Worm (Caenorhabditis elegans) whole organism, L3 larva: ENCODE data around the gene cht-2.

Experiments
- R02D3.7 ChIP-seq: fragments of 150-350 bp; optimal IDR thresholded peaks from 2 replicates; lab custom pipeline; 2014; ENCODE audit warnings: missing biosample characterization, missing genetic modification characterization
- ZK546.5 ChIP-seq: sonication (generic microtip); optimal IDR thresholded peaks from 2 replicates; lab custom pipeline; 2017; ENCODE audit warnings: missing biosample characterization, missing genetic modification characterization
- aly-2 ChIP-seq: fragments of 150-350 bp; optimal IDR thresholded peaks from 2 replicates; lab custom pipeline; 2014; ENCODE audit warnings: missing biosample characterization, missing genetic modification characterization
- ama-1 ChIP-seq: fragments of 150-350 bp; optimal IDR thresholded peaks from 2 replicates; lab custom pipeline; 2018
- ceh-16 ChIP-seq: sonication (generic microtip); optimal IDR thresholded peaks from 2 replicates; lab custom pipeline; 2017; ENCODE audit warnings: missing biosample characterization, missing genetic modification characterization
- ceh-28 ChIP-seq: fragments of 150-350 bp; optimal IDR thresholded peaks from 2 replicates; lab custom pipeline; 2014; ENCODE audit warnings: missing biosample characterization, missing genetic modification reagents, missing genetic modification characterization
- ceh-82 ChIP-seq: fragments of 150-350 bp; optimal IDR thresholded peaks from 2 replicates; lab custom pipeline; 2014; ENCODE audit warnings: missing biosample characterization, missing genetic modification characterization
- ceh-9 ChIP-seq: sonication (generic microtip); optimal IDR thresholded peaks from 2 replicates; lab custom pipeline; 2018; ENCODE audit warnings: missing biosample characterization, missing genetic modification characterization
- egl-27 ChIP-seq: sonication (generic microtip); optimal IDR thresholded peaks from 4 replicates; lab custom pipeline; 2017; ENCODE audit warnings: missing biosample characterization, missing genetic modification reagents, missing genetic modification characterization
- egl-5 ChIP-seq: fragments of 150-350 bp; optimal IDR thresholded peaks from 2 replicates; lab custom pipeline; 2017; ENCODE audit warnings: missing biosample characterization, missing genetic modification reagents, missing genetic modification characterization, inconsistent platforms
- elt-1 ChIP-seq: fragments of 150-350 bp; optimal IDR thresholded peaks from 2 replicates; lab custom pipeline; 2014; ENCODE audit warnings: missing biosample characterization, missing genetic modification characterization
- elt-2 ChIP-seq: sonication (generic microtip); optimal IDR thresholded peaks from 2 replicates; lab custom pipeline; 2016; ENCODE audit warnings: missing genetic modification reagents, mild to moderate bottlenecking, missing genetic modification characterization, missing compliant biosample characterization
- elt-3 ChIP-seq, 3 experiments: fragments of 150-350 bp in 1 of 3; sonication (generic microtip) in 2 of 3; optimal IDR thresholded peaks; 2 replicates in 2 of 3; 4 replicates in 1 of 3; lab custom pipeline; 2014 to 2017; ENCODE audit warnings: missing biosample characterization in 3 of 3, missing genetic modification characterization in 3 of 3
- eor-1 ChIP-seq, 2 experiments: fragments of 150-350 bp; optimal IDR thresholded peaks; 2 replicates each; lab custom pipeline; 2014 to 2018; ENCODE audit warnings: missing biosample characterization in 2 of 2, missing genetic modification characterization in 2 of 2
- fkh-10 ChIP-seq: sonication (generic microtip); optimal IDR thresholded peaks from 2 replicates; lab custom pipeline; 2017; ENCODE audit warnings: missing biosample characterization, missing genetic modification reagents, missing genetic modification characterization
- fkh-2 ChIP-seq: fragments of 150-350 bp; optimal IDR thresholded peaks from 2 replicates; lab custom pipeline; 2014; ENCODE audit warnings: missing biosample characterization, missing genetic modification reagents, missing genetic modification characterization
- fos-1 ChIP-seq: fragments of 150-350 bp; optimal IDR thresholded peaks from 2 replicates; lab custom pipeline; 2014; ENCODE audit warnings: missing biosample characterization, missing genetic modification characterization
- hmg-11 ChIP-seq: sonication (generic microtip); optimal IDR thresholded peaks from 2 replicates; lab custom pipeline; 2016; ENCODE audit warnings: missing genetic modification characterization, missing compliant biosample characterization
- lin-15B ChIP-seq: fragments of 150-350 bp; optimal IDR thresholded peaks from 2 replicates; lab custom pipeline; 2014; ENCODE audit warnings: missing biosample characterization, missing genetic modification characterization
- lin-39 ChIP-seq: fragments of 150-350 bp; optimal IDR thresholded peaks from 2 replicates; lab custom pipeline; 2018; ENCODE audit warnings: missing biosample characterization, missing genetic modification reagents, missing genetic modification characterization
- lsy-12 ChIP-seq: sonication (generic microtip); optimal IDR thresholded peaks from 2 replicates; lab custom pipeline; 2016; ENCODE audit warnings: mild to moderate bottlenecking, missing genetic modification characterization, missing compliant biosample characterization
- mdl-1 ChIP-seq: fragments of 150-350 bp; optimal IDR thresholded peaks from 2 replicates; lab custom pipeline; 2014; ENCODE audit warnings: missing biosample characterization, missing genetic modification characterization
- mml-1 ChIP-seq: fragments of 150-350 bp; sonication (generic microtip); optimal IDR thresholded peaks from 3 replicates; lab custom pipeline; 2014; ENCODE audit warnings: missing biosample characterization, missing genetic modification characterization
- nfya-1 ChIP-seq: sonication (generic microtip); optimal IDR thresholded peaks from 2 replicates; lab custom pipeline; 2017; ENCODE audit warnings: missing genetic modification characterization, mild to moderate bottlenecking, missing compliant biosample characterization, antibody characterized with exemption, moderate library complexity; ENCODE audit not compliant: insufficient read depth
- nhr-11 ChIP-seq: fragments of 150-350 bp; optimal IDR thresholded peaks from 2 replicates; lab custom pipeline; 2014; ENCODE audit warnings: missing biosample characterization, missing genetic modification characterization
- nhr-12 ChIP-seq: fragments of 150-350 bp; optimal IDR thresholded peaks from 2 replicates; lab custom pipeline; 2014; ENCODE audit warnings: missing biosample characterization, missing genetic modification characterization
- nhr-23 ChIP-seq: fragments of 150-350 bp; optimal IDR thresholded peaks from 2 replicates; lab custom pipeline; 2014; ENCODE audit warnings: missing biosample characterization, missing genetic modification reagents, missing genetic modification characterization
- nhr-237 ChIP-seq: fragments of 150-350 bp; optimal IDR thresholded peaks from 2 replicates; lab custom pipeline; 2014; ENCODE audit warnings: missing biosample characterization, missing genetic modification characterization
- nhr-25 ChIP-seq: sonication (generic microtip); optimal IDR thresholded peaks from 2 replicates; lab custom pipeline; 2017; ENCODE audit warnings: missing biosample characterization, missing genetic modification characterization
- nhr-28 ChIP-seq: fragments of 150-350 bp; optimal IDR thresholded peaks from 2 replicates; lab custom pipeline; 2014; ENCODE audit warnings: missing biosample characterization, missing genetic modification characterization
- nhr-43 ChIP-seq: sonication (generic microtip); optimal IDR thresholded peaks from 2 replicates; lab custom pipeline; 2016; ENCODE audit warnings: mild to moderate bottlenecking, missing genetic modification characterization, missing compliant biosample characterization; ENCODE audit not compliant: poor library complexity, severe bottlenecking
- nhr-67 ChIP-seq: fragments of 150-350 bp; optimal IDR thresholded peaks from 2 replicates; lab custom pipeline; 2014; ENCODE audit warnings: missing biosample characterization, missing genetic modification characterization
- nhr-77 ChIP-seq: fragments of 150-350 bp; optimal IDR thresholded peaks from 2 replicates; lab custom pipeline; 2014; ENCODE audit warnings: missing biosample characterization, missing genetic modification characterization
- pha-4 ChIP-seq: fragments of 150-350 bp; optimal IDR thresholded peaks from 2 replicates; lab custom pipeline; 2014; ENCODE audit warnings: missing biosample characterization, missing genetic modification reagents, missing genetic modification characterization
- pqm-1 ChIP-seq: fragments of 150-350 bp; optimal IDR thresholded peaks from 2 replicates; lab custom pipeline; 2017; ENCODE audit warnings: missing biosample characterization, missing genetic modification characterization, inconsistent platforms
- sea-2 ChIP-seq: fragments of 150-350 bp; sonication (generic microtip); optimal IDR thresholded peaks from 4 replicates; lab custom pipeline; 2014; ENCODE audit warnings: missing biosample characterization, missing genetic modification reagents, missing genetic modification characterization
- skn-1 ChIP-seq: fragments of 150-350 bp; optimal IDR thresholded peaks from 2 replicates; lab custom pipeline; 2014; ENCODE audit warnings: missing biosample characterization, missing genetic modification characterization
- snpc-4 ChIP-seq: fragments of 150-350 bp; optimal IDR thresholded peaks from 2 replicates; lab custom pipeline; 2014; ENCODE audit warnings: missing biosample characterization, missing genetic modification characterization
- tbx-2 ChIP-seq: sonication (generic microtip); optimal IDR thresholded peaks from 2 replicates; lab custom pipeline; 2016; ENCODE audit warnings: mild to moderate bottlenecking, missing genetic modification characterization, missing compliant biosample characterization
- unc-39 ChIP-seq: sonication (generic microtip); optimal IDR thresholded peaks from 4 replicates; lab custom pipeline; 2017; ENCODE audit warnings: missing biosample characterization, missing genetic modification characterization
- unc-62 ChIP-seq: fragments of 150-350 bp; sonication (generic microtip); optimal IDR thresholded peaks from 4 replicates; lab custom pipeline; 2014; ENCODE audit warnings: missing biosample characterization, missing genetic modification reagents, missing genetic modification characterization
- zag-1 ChIP-seq: fragments of 150-350 bp; optimal IDR thresholded peaks from 2 replicates; lab custom pipeline; 2014; ENCODE audit warnings: missing biosample characterization, missing genetic modification characterization
- ztf-11 ChIP-seq: fragments of 150-350 bp; optimal IDR thresholded peaks from 2 replicates; lab custom pipeline; 2014; ENCODE audit warnings: missing biosample characterization, missing genetic modification characterization
- ztf-4 ChIP-seq: fragments of 150-350 bp; optimal IDR thresholded peaks from 2 replicates; lab custom pipeline; 2014; ENCODE audit warnings: missing biosample characterization, missing genetic modification characterization

cht-2 gene

ce11 chrII:8481731-8482253 lies 38.9 kb upstream of the cht-2 start, which contains the start of gene M05D6.5:
M05D6.5 (minus strand) TSS chrII:8482203.
- TF ChIP-seq elt-3 (tag; optimal IDR thresholded peaks at IDR 0.05; lab: Kevin White, UChicago) (no peak), nhr-43 (tag; lab: Kevin White, UChicago) (no peak), ama-1 (lab: Kevin White, UChicago) (peak; percentile 89)

- TF ChIP-seq ZK546.5 (tag; lab: Kevin White, UChicago) = no peak
- TF ChIP-seq mdl-1 (tag; lab: Kevin White, UChicago) = no peak
- no peak for TF ChIP-seq nhr-77 (tag; lab: Kevin White, UChicago)
- no peak for TF ChIP-seq snpc-4 (tag; lab: Kevin White, UChicago)
- no peak for TF ChIP-seq fkh-2 (tag; lab: Kevin White, UChicago)
- TF ChIP-seq zag-1 (tag; lab: Kevin White, UChicago) = no peak
- no peak for TF ChIP-seq pqm-1
- no peak for TF ChIP-seq aly-2 (tag; lab: Kevin White, UChicago)
- no peak for TF ChIP-seq mml-1 (tag; lab: Kevin White, UChicago)
- no peak for TF ChIP-seq nhr-23 (tag; lab: Kevin White, UChicago)
- no peak for TF ChIP-seq fkh-10
- TF ChIP-seq hmg-11 = no peak
- no peak for TF ChIP-seq nhr-28
- TF ChIP-seq lin-39 = peak; percentile 39
- no peak for TF ChIP-seq elt-3 (tag; optimal IDR thresholded peaks at IDR 0.05; lab: Kevin White, UChicago)
- no peak for TF ChIP-seq ama-1 (lab: Kevin White, UChicago)
- peak; percentile 46 for TF ChIP-seq nfya-1 (tag; lab: Kevin White, UChicago)
- no peak for TF ChIP-seq nhr-12 (tag; lab: Kevin White, UChicago)
- no peak for TF ChIP-seq unc-39 (tag; lab: Kevin White, UChicago)
- TF ChIP-seq ceh-16 (tag; lab: Kevin White, UChicago) = no peak
- no peak for TF ChIP-seq tbx-2 (tag; lab: Kevin White, UChicago)
- peak; percentile 65 for TF ChIP-seq pha-4
- peak; percentile 13 for TF ChIP-seq skn-1 (tag; lab: Kevin White, UChicago)
- no peak for TF ChIP-seq egl-5 (tag; lab: Kevin White, UChicago)
- no peak for TF ChIP-seq eor-1 (tag; optimal IDR thresholded peaks at IDR 0.05; lab: Kevin White, UChicago)
- no peak for TF ChIP-seq egl-27 (tag; lab: Kevin White, UChicago)
- no peak for TF ChIP-seq unc-62
- TF ChIP-seq elt-2 (tag; lab: Kevin White, UChicago) = peak; percentile 7
- TF ChIP-seq ceh-9 (tag; lab: Kevin White, UChicago) = no peak
- TF ChIP-seq R02D3.7 (tag; lab: Kevin White, UChicago) = no peak
- TF ChIP-seq ztf-4 = no peak
- no peak for TF ChIP-seq nhr-11 (tag; lab: Kevin White, UChicago)
- TF ChIP-seq nhr-25 (tag; lab: Kevin White, UChicago) = peak; percentile 34
- no peak for TF ChIP-seq lsy-12 (tag; lab: Kevin White, UChicago)
- TF ChIP-seq nhr-43 (tag; lab: Kevin White, UChicago) = no peak
- no peak for TF ChIP-seq ceh-82 (tag; lab: Kevin White, UChicago)
- no peak for TF ChIP-seq sea-2 (GFP tag; lab: Kevin White, UChicago)
- no peak for TF ChIP-seq ztf-11 (tag; lab: Kevin White, UChicago)
- no peak for TF ChIP-seq nhr-67
- TF ChIP-seq nhr-237 (tag; lab: Kevin White, UChicago) = no peak
- TF ChIP-seq lin-15B (tag; lab: Kevin White, UChicago) = peak; percentile 40
- TF ChIP-seq fos-1 (tag; lab: Kevin White, UChicago) = no peak
- TF ChIP-seq ceh-28 (tag; lab: Kevin White, UChicago) = no peak
- no peak for TF ChIP-seq elt-1 (tag; lab: Kevin White, UChicago)
Observed at ce11 chrII:8483124-8483792, 37.5 kb upstream of the cht-2 start.
